Fruit fly (Drosophila melanogaster) whole organism, wandering third instar larva: ENCODE results near the gene CG4325.

Experiments used
- Abd-B ChIP-seq: fragments of >200 bp; optimal IDR thresholded peaks from 2 replicates; lab custom pipeline; 2017; ENCODE audit warnings: missing biosample characterization, missing genetic modification characterization
- CG32264 ChIP-seq: fragments of 200-800 bp; sonication (Bioruptor generic); optimal IDR thresholded peaks from 2 replicates; lab custom pipeline; 2016; ENCODE audit warnings: missing biosample characterization, missing genetic modification characterization
- CG9705 ChIP-seq: fragments of 200-800 bp; sonication (Bioruptor generic); optimal IDR thresholded peaks from 2 replicates; lab custom pipeline; 2018; ENCODE audit warnings: missing biosample characterization, mild to moderate bottlenecking, missing genetic modification characterization
- CrebA ChIP-seq: fragments of 200-800 bp; sonication (Bioruptor generic); optimal IDR thresholded peaks from 2 replicates; lab custom pipeline; 2016; ENCODE audit warnings: missing biosample characterization, mild to moderate bottlenecking, missing genetic modification characterization, borderline replicate concordance
- Dfd ChIP-seq: fragments of >200 bp; optimal IDR thresholded peaks from 2 replicates; lab custom pipeline; 2017; ENCODE audit warnings: missing biosample characterization, missing genetic modification characterization
- Dif ChIP-seq: fragments of 200-275, 200-300 bp; sonication (Bioruptor generic); optimal IDR thresholded peaks from 2 replicates; lab custom pipeline; 2018; ENCODE audit warnings: missing biosample characterization, missing genetic modification characterization; ENCODE audit not compliant: partially characterized antibody
- GATAd ChIP-seq: sonication (Bioruptor generic); optimal IDR thresholded peaks from 2 replicates; lab custom pipeline; 2016; ENCODE audit warnings: missing biosample characterization, missing genetic modification characterization
- HLH106 ChIP-seq: fragments of 200-800 bp; optimal IDR thresholded peaks from 3 replicates; lab custom pipeline; 2019; ENCODE audit warnings: missing biosample characterization, mild to moderate bottlenecking, missing genetic modification characterization, moderate library complexity
- Hnf4 ChIP-seq: fragments of 200-800 bp; sonication (Bioruptor generic); optimal IDR thresholded peaks from 2 replicates; lab custom pipeline; 2016; ENCODE audit warnings: missing biosample characterization, mild to moderate bottlenecking, missing genetic modification characterization
- Hr83 ChIP-seq: fragments of 200-300 bp; sonication (Bioruptor generic); optimal IDR thresholded peaks from 2 replicates; lab custom pipeline; 2016; ENCODE audit warnings: missing biosample characterization, mild to moderate bottlenecking, missing genetic modification characterization, moderate library complexity; ENCODE audit not compliant: poor library complexity, severe bottlenecking
- Jra ChIP-seq: sonication (Bioruptor generic); optimal IDR thresholded peaks from 2 replicates; lab custom pipeline; 2016; ENCODE audit warnings: missing biosample characterization, missing genetic modification characterization
- Mio ChIP-seq: sonication (Bioruptor generic); optimal IDR thresholded peaks from 2 replicates; lab custom pipeline; 2016; ENCODE audit warnings: missing biosample characterization, missing genetic modification characterization
- Myc ChIP-seq: fragments of >200 bp; optimal IDR thresholded peaks from 2 replicates; lab custom pipeline; 2017
- N ChIP-seq: fragments of >200 bp; optimal IDR thresholded peaks from 2 replicates; lab custom pipeline; 2018; ENCODE audit warnings: missing biosample characterization, missing external identifiers, missing genetic modification characterization
- Vsx2 ChIP-seq: fragments of 200-300, 225-300 bp; sonication (Bioruptor generic); optimal IDR thresholded peaks from 2 replicates; lab custom pipeline; 2018; ENCODE audit warnings: missing biosample characterization, missing genetic modification characterization; ENCODE audit not compliant: partially characterized antibody
- br ChIP-seq: fragments of 200-800 bp; sonication (Bioruptor generic); optimal IDR thresholded peaks from 2 replicates; lab custom pipeline; 2016; ENCODE audit warnings: missing biosample characterization, missing genetic modification characterization
- brk ChIP-seq: fragments of 200-800 bp; sonication (Bioruptor generic); optimal IDR thresholded peaks from 2 replicates; lab custom pipeline; 2016; ENCODE audit warnings: missing biosample characterization, mild to moderate bottlenecking, missing genetic modification characterization
- dl ChIP-seq, 2 experiments: fragments of 175-275, 200-275 bp in 1 of 2; fragments of 200-275 bp in 1 of 2; sonication (Bioruptor generic); optimal IDR thresholded peaks; lab custom pipeline; 2018; ENCODE audit warnings: mild to moderate bottlenecking in 2 of 2, missing biosample characterization in 2 of 2, missing genetic modification characterization in 2 of 2, moderate library complexity in 2 of 2; ENCODE audit not compliant: partially characterized antibody in 2 of 2, insufficient read depth in 1 of 2
- dmrt93B ChIP-seq: fragments of 200-800 bp; sonication (Bioruptor generic); optimal IDR thresholded peaks from 2 replicates; lab custom pipeline; 2018; ENCODE audit warnings: missing biosample characterization, mild to moderate bottlenecking, missing genetic modification characterization
- dsf ChIP-seq: sonication (Bioruptor generic); optimal IDR thresholded peaks from 2 replicates; lab custom pipeline; 2016; ENCODE audit warnings: missing biosample characterization, missing genetic modification characterization, borderline replicate concordance
- ey ChIP-seq: fragments of 200-800 bp; sonication (Bioruptor generic); optimal IDR thresholded peaks from 2 replicates; lab custom pipeline; 2016; ENCODE audit warnings: missing biosample characterization, missing genetic modification characterization
- foxo ChIP-seq, 2 experiments: fragments of 200-800 bp; sonication (Bioruptor generic); optimal IDR thresholded peaks; 2 replicates in 1 of 2; 3 replicates in 1 of 2; lab custom pipeline; 2016 to 2017; ENCODE audit warnings: missing biosample characterization in 2 of 2, missing genetic modification characterization in 2 of 2
- fru ChIP-seq: fragments of 200-800 bp; sonication (Bioruptor generic); optimal IDR thresholded peaks from 3 replicates; lab custom pipeline; 2016; ENCODE audit warnings: missing biosample characterization, mild to moderate bottlenecking, missing genetic modification characterization
- h ChIP-seq: fragments of 200-800 bp; sonication (Bioruptor generic); optimal IDR thresholded peaks from 3 replicates; lab custom pipeline; 2016; ENCODE audit warnings: missing biosample characterization, mild to moderate bottlenecking, missing genetic modification characterization
- jim ChIP-seq: fragments of 175-275, 200-325 bp; sonication (Bioruptor generic); optimal IDR thresholded peaks from 2 replicates; lab custom pipeline; 2016; ENCODE audit warnings: missing biosample characterization, mild to moderate bottlenecking, missing genetic modification characterization
- lola ChIP-seq: fragments of >200 bp; optimal IDR thresholded peaks from 2 replicates; lab custom pipeline; 2017; ENCODE audit warnings: missing biosample characterization, missing genetic modification characterization
- pan ChIP-seq: fragments of >200 bp; optimal IDR thresholded peaks from 2 replicates; lab custom pipeline; 2017
- rgr ChIP-seq: fragments of 200-800 bp; sonication (Bioruptor generic); optimal IDR thresholded peaks from 3 replicates; lab custom pipeline; 2016; ENCODE audit warnings: missing biosample characterization, mild to moderate bottlenecking, missing genetic modification characterization
- sage ChIP-seq: fragments of 200-800 bp; sonication (Bioruptor generic); optimal IDR thresholded peaks from 2 replicates; lab custom pipeline; 2016; ENCODE audit warnings: missing biosample characterization, mild to moderate bottlenecking, missing genetic modification characterization
- sv ChIP-seq: fragments of 200-800 bp; sonication (Bioruptor generic); optimal IDR thresholded peaks from 3 replicates; lab custom pipeline; 2016; ENCODE audit warnings: missing biosample characterization, missing genetic modification characterization
- usp ChIP-seq: fragments of >200 bp; optimal IDR thresholded peaks from 2 replicates; lab custom pipeline; 2017; ENCODE audit warnings: missing biosample characterization, missing genetic modification characterization
- woc ChIP-seq: sonication (Bioruptor generic); optimal IDR thresholded peaks from 2 replicates; lab custom pipeline; 2016; ENCODE audit warnings: missing biosample characterization, mild to moderate bottlenecking, missing genetic modification characterization

Gene CG4325

dm6 chrX:2043660-2044397 is at the start of gene CG4325:
Gene CG4325 (minus strand): TSS chrX:2043818.
- TF ChIP-seq br (GFP tag; lab: Kevin White, UChicago) (peak; percentile 0), Vsx2 (GFP tag; lab: Kevin White, UChicago) (no peak), Dif (GFP tag; lab: Kevin White, UChicago) (peak; percentile 37)

DNA sequence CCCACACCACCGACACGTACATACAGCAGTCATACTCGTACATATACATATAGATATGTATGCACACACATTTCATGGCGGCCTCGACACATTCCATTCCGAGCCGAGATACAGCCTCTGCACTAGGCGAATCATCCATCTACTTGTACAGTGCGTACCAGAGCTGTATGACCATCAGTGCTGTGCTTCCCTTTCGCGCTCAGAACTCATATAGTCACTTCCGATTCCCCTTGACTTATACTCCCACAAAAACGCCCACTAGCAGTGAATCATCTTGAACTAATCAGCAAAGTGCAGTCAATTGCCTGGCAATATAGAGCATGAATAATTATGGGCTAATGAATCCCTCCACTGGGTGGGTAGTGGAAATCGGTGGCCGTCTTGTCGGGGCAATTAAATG is 46.2 kb upstream of the CG4325 start:
- TF ChIP-seq Abd-B (GFP tag; lab: Kevin White, UChicago) (no peak), foxo (GFP tag; optimal IDR thresholded peaks at IDR 0.05; lab: Kevin White, UChicago) (no peak), dl (GFP tag; optimal IDR thresholded peaks at IDR 0.05; lab: Kevin White, UChicago; ENCODE audit: insufficient read depth in 1 of 2, partially characterized antibody in 2 of 2) (no peak), rgr (no peak), dsf (GFP tag; lab: Kevin White, UChicago) (no peak), GATAd (GFP tag; lab: Kevin White, UChicago) (no peak), CrebA (GFP tag; lab: Kevin White, UChicago) (no peak), pan (no peak), CG9705 (GFP tag; lab: Kevin White, UChicago) (no peak), N (GFP tag; lab: Kevin White, UChicago) (no peak), Jra (GFP tag; lab: Kevin White, UChicago) (no peak), Myc (lab: Kevin White, UChicago) (no peak), brk (GFP tag; lab: Kevin White, UChicago) (no peak), Vsx2 (GFP tag; lab: Kevin White, UChicago) (no peak), woc (GFP tag; lab: Kevin White, UChicago) (no peak), sv (no peak), CG32264 (GFP tag; lab: Kevin White, UChicago) (no peak), HLH106 (tag; lab: Kevin White, UChicago) (no peak), ey (GFP tag; lab: Kevin White, UChicago) (no peak), h (GFP tag; lab: Kevin White, UChicago) (no peak)

DNA sequence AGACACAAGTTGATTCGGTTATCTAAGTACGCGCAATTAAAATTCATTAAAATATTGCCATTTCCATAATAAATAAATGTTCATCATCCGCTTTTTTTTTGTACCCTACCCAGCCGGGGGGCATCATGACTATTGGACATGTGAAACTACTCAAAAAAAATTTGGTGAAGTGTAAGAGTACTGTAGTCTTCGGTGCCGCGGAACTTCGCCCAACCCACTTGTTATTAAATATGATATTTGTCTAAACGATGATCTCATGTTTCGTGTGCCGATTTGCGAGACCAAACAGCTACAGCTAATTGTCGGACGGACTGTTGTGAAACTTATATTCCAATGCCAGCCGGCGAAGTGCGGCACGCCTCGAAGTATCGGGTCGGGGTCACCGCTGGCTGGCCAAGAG is 45.2 kb upstream of the CG4325 start:
- TF ChIP-seq woc (GFP tag; lab: Kevin White, UChicago) (no peak), Hnf4 (GFP tag; lab: Kevin White, UChicago) (no peak), Mio (GFP tag; lab: Kevin White, UChicago) (no peak), h (GFP tag; lab: Kevin White, UChicago) (no peak), Hr83 (no peak), br (GFP tag; lab: Kevin White, UChicago) (no peak), Dfd (GFP tag; lab: Kevin White, UChicago) (no peak), fru (no peak), lola (GFP tag; lab: Kevin White, UChicago) (no peak), usp (GFP tag; lab: Kevin White, UChicago) (no peak), jim (no peak), Jra (GFP tag; lab: Kevin White, UChicago) (no peak)

dm6 chrX:2087501-2087900 is 43.9 kb upstream of the CG4325 start:
- TF ChIP-seq GATAd (GFP tag; lab: Kevin White, UChicago) (no peak), br (GFP tag; lab: Kevin White, UChicago) (no peak), sv (no peak), sage (GFP tag; lab: Kevin White, UChicago) (no peak), h (GFP tag; lab: Kevin White, UChicago) (no peak), Abd-B (GFP tag; lab: Kevin White, UChicago) (no peak), dmrt93B (GFP tag; lab: Kevin White, UChicago) (no peak), brk (GFP tag; lab: Kevin White, UChicago) (no peak), Vsx2 (GFP tag; lab: Kevin White, UChicago) (no peak), lola (GFP tag; lab: Kevin White, UChicago) (no peak), CG32264 (GFP tag; lab: Kevin White, UChicago) (no peak), CrebA (GFP tag; lab: Kevin White, UChicago) (no peak), pan (no peak)
